Worm (Caenorhabditis elegans): ENCODE results near the gene C14A4.8.

ce11 chrII:10598039-10598438 is at the start of gene C14A4.8:
- no peak for TF ChIP-seq nhr-28 (tag; optimal IDR thresholded peaks at IDR 0.05)
- no peak for TF ChIP-seq mdl-1 (tag; optimal IDR thresholded peaks at IDR 0.05)
- TF ChIP-seq elt-3 (tag; optimal IDR thresholded peaks at IDR 0.05): no peak
- no peak for TF ChIP-seq nhr-12 (tag; optimal IDR thresholded peaks at IDR 0.05)
- no peak for TF ChIP-seq lin-39 (tag; optimal IDR thresholded peaks at IDR 0.05)
- TF ChIP-seq lin-15B (tag; optimal IDR thresholded peaks at IDR 0.05): no peak
- TF ChIP-seq ztf-4 (tag; optimal IDR thresholded peaks at IDR 0.05): no peak
- TF ChIP-seq skn-1 (tag; optimal IDR thresholded peaks at IDR 0.05): no peak
- no peak for TF ChIP-seq ama-1 (optimal IDR thresholded peaks at IDR 0.05)
- no peak for TF ChIP-seq nhr-11 (tag; optimal IDR thresholded peaks at IDR 0.05)
- no peak for TF ChIP-seq eor-1 (tag; optimal IDR thresholded peaks at IDR 0.05)
- no peak for TF ChIP-seq elt-2 (tag; optimal IDR thresholded peaks at IDR 0.05)
